4 fruit fly cellular contexts compared by ENCODE assay signal in the genomic region with DNA sequence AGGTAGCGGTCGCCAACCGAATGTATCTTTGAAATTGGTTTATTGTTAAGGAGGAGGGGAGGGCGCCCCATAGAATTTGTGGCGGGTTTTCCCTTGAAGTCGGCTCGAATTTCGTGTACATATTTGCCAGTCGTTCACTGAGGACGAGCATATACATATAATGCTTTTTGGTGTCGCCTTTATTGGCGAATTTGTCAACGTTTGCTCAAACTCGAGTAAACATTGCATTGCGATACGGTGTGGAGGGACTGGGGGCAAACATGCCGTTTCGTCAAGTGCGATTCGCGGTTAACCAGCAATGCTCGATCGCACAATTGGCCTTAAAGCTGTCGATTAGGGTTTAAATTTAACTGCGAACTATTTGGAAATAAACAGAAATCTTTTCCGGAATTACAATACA.
TF ChIP-seq lines count a peak whose summit lies in the region.

No protein-coding gene starts in this region.

- TF ChIP-seq CTCF in whole organism, embryonic (GFP tag; optimal IDR thresholded peaks at IDR 0.05; lab: Kevin White, UChicago) = no peak

TF ChIP-seq in whole organism, adult, 20 proteins besides CTCF, POLR2A, EP300 and RAD21:
- TF ChIP-seq tj (GFP tag; optimal IDR thresholded peaks at IDR 0.05; lab: Kevin White, UChicago) (peak; percentile 91), CG11617 (GFP tag; optimal IDR thresholded peaks at IDR 0.05; lab: Kevin White, UChicago) (no peak), CG33017 (tag; optimal IDR thresholded peaks at IDR 0.05; lab: Kevin White, UChicago) (no peak), Clk (GFP tag; optimal IDR thresholded peaks at IDR 0.05; lab: Kevin White, UChicago) (no peak), Crg-1 (GFP tag; optimal IDR thresholded peaks at IDR 0.05; lab: Kevin White, UChicago) (no peak)

TF ChIP-seq in whole organism, embryonic, 481 proteins besides CTCF, POLR2A, EP300 and RAD21:
- no peak for TF ChIP-seq tap (tag; optimal IDR thresholded peaks at IDR 0.05; lab: Kevin White, UChicago)
- no peak for TF ChIP-seq CG11247 (GFP tag; IDR thresholded peaks at IDR 0.05; lab: Robert Waterston, UW)
- 0 out of 3 replicates have a peak, but pooled peaks have one; percentile 8 for TF ChIP-seq CG2199 (GFP tag; IDR thresholded peaks at IDR 0.05; lab: Robert Waterston, UW)
- TF ChIP-seq CG13894 (tag; optimal IDR thresholded peaks at IDR 0.05; lab: Kevin White, UChicago) = no peak
- TF ChIP-seq CG7987 (GFP tag; optimal IDR thresholded peaks at IDR 0.05; lab: Kevin White, UChicago) = no peak

TF ChIP-seq in whole organism, prepupa, 60 proteins besides CTCF, POLR2A, EP300 and RAD21:
- TF ChIP-seq esn (GFP tag; optimal IDR thresholded peaks at IDR 0.05; lab: Kevin White, UChicago) = peak; percentile 23
- peak; percentile 20 for TF ChIP-seq vri (GFP tag; optimal IDR thresholded peaks at IDR 0.05; lab: Kevin White, UChicago)
- TF ChIP-seq Blimp-1 (GFP tag; optimal IDR thresholded peaks at IDR 0.05; lab: Kevin White, UChicago) = peak; percentile 4
- TF ChIP-seq CG9139 (GFP tag; optimal IDR thresholded peaks at IDR 0.05; lab: Kevin White, UChicago) = no peak
- TF ChIP-seq fkh (GFP tag; optimal IDR thresholded peaks at IDR 0.05; lab: Kevin White, UChicago) = peak; percentile 34
- TF ChIP-seq Eip78C (GFP tag; lab: Kevin White, UChicago) = peak; percentile 52
- no peak for TF ChIP-seq CG8119 (GFP tag; IDR thresholded peaks at IDR 0.05; lab: Robert Waterston, UW)
- TF ChIP-seq svp (GFP tag; lab: Kevin White, UChicago) = peak; percentile 31

TF ChIP-seq in whole organism, wandering third instar larva, 38 proteins besides CTCF, POLR2A, EP300 and RAD21:
- TF ChIP-seq ey (GFP tag; optimal IDR thresholded peaks at IDR 0.05; lab: Kevin White, UChicago) (no peak), OdsH (GFP tag; optimal IDR thresholded peaks at IDR 0.05; lab: Kevin White, UChicago) (peak; percentile 41), dl (GFP tag; optimal IDR thresholded peaks at IDR 0.05; lab: Kevin White, UChicago; ENCODE audit: insufficient read depth in 1 of 2, partially characterized antibody in 2 of 2) (no peak), Hnf4 (GFP tag; optimal IDR thresholded peaks at IDR 0.05; lab: Kevin White, UChicago) (peak; percentile 6), CG32264 (GFP tag; optimal IDR thresholded peaks at IDR 0.05; lab: Kevin White, UChicago) (no peak), h (GFP tag; optimal IDR thresholded peaks at IDR 0.05; lab: Kevin White, UChicago) (peak; percentile 12), Sp1 (GFP tag; optimal IDR thresholded peaks at IDR 0.05; lab: Kevin White, UChicago) (peak; percentile 21), foxo (GFP tag; optimal IDR thresholded peaks at IDR 0.05; lab: Kevin White, UChicago) (peak in 1 of 2 experiments; percentile 5), rgr (GFP tag; optimal IDR thresholded peaks at IDR 0.05; lab: Kevin White, UChicago) (peak; percentile 26), br (GFP tag; optimal IDR thresholded peaks at IDR 0.05; lab: Kevin White, UChicago) (no peak), lola (GFP tag; optimal IDR thresholded peaks at IDR 0.05; lab: Kevin White, UChicago) (no peak), sv (GFP tag; optimal IDR thresholded peaks at IDR 0.05; lab: Kevin White, UChicago) (no peak), Hr78 (GFP tag; optimal IDR thresholded peaks at IDR 0.05; lab: Kevin White, UChicago) (no peak), Rel (GFP tag; optimal IDR thresholded peaks at IDR 0.05; lab: Kevin White, UChicago) (no peak), Rel (tag; optimal IDR thresholded peaks at IDR 0.05; lab: Kevin White, UChicago) (peak; percentile 48), Hr83 (GFP tag; optimal IDR thresholded peaks at IDR 0.05; lab: Kevin White, UChicago; ENCODE audit: poor library complexity, severe bottlenecking) (peak; percentile 11), HLH106 (tag; optimal IDR thresholded peaks at IDR 0.05; lab: Kevin White, UChicago) (peak; percentile 5)
